Worm (Caenorhabditis elegans): ENCODE data around the gene T28D6.4.
A peak's percentile ranks its signal among the peaks of the same experiment; 100 is the strongest.

T28D6.4 gene

ce11 chrIII:11336072-11336471 is 24.2 kb upstream of the T28D6.4 start:
- no peak for TF ChIP-seq tbx-2 (tag; optimal IDR thresholded peaks at IDR 0.05)
- no peak for TF ChIP-seq ama-1 (optimal IDR thresholded peaks at IDR 0.05)
- no peak for TF ChIP-seq unc-130 (tag; optimal IDR thresholded peaks at IDR 0.05)
- TF ChIP-seq ces-1 (GFP tag; optimal IDR thresholded peaks at IDR 0.05), result no peak
- no peak for TF ChIP-seq nhr-85 (tag)
- TF ChIP-seq sup-37 (GFP tag; optimal IDR thresholded peaks at IDR 0.05), result no peak
- no peak for TF ChIP-seq lin-39 (tag; optimal IDR thresholded peaks at IDR 0.05)
- TF ChIP-seq ztf-11 (tag; optimal IDR thresholded peaks at IDR 0.05), result no peak
- no peak for TF ChIP-seq sptf-1 (tag; optimal IDR thresholded peaks at IDR 0.05)
- no peak for TF ChIP-seq hlh-17 (GFP tag; optimal IDR thresholded peaks at IDR 0.05; ENCODE audit: borderline replicate concordance)
- TF ChIP-seq isw-1 (GFP tag; IDR thresholded peaks at IDR 0.05), result no peak
- no peak for TF ChIP-seq egl-27 (tag; optimal IDR thresholded peaks at IDR 0.05)
- TF ChIP-seq rnt-1 (tag; optimal IDR thresholded peaks at IDR 0.05), result no peak
- TF ChIP-seq lin-13 (GFP tag; optimal IDR thresholded peaks at IDR 0.05), result no peak
- TF ChIP-seq hlh-4 (tag; optimal IDR thresholded peaks at IDR 0.05), result no peak
- no peak for TF ChIP-seq fkh-10 (GFP tag; optimal IDR thresholded peaks at IDR 0.05)
- TF ChIP-seq ztf-4 (tag; optimal IDR thresholded peaks at IDR 0.05), result no peak
- peak in 2 of 3 experiments; percentile 4 to 50 for TF ChIP-seq ceh-82 (tag; optimal IDR thresholded peaks at IDR 0.05)
- TF ChIP-seq aly-2 (tag; optimal IDR thresholded peaks at IDR 0.05), result no peak
- no peak for TF ChIP-seq alr-1 (tag; optimal IDR thresholded peaks at IDR 0.05; ENCODE audit: borderline replicate concordance)
- no peak for TF ChIP-seq ceh-90 (tag; optimal IDR thresholded peaks at IDR 0.05)
- TF ChIP-seq swsn-7 (tag; optimal IDR thresholded peaks at IDR 0.05), result no peak
- no peak for TF ChIP-seq mab-9 (GFP tag; IDR thresholded peaks at IDR 0.05)
- no peak for TF ChIP-seq C16A3.4 (tag; optimal IDR thresholded peaks at IDR 0.05)
- no peak for TF ChIP-seq dpl-1 (GFP tag; optimal IDR thresholded peaks at IDR 0.05)
- TF ChIP-seq lsy-2 (tag; optimal IDR thresholded peaks at IDR 0.05), result peak in 1 of 2 experiments; percentile 17
- no peak for TF ChIP-seq fos-1 (tag; optimal IDR thresholded peaks at IDR 0.05)
- no peak for TF ChIP-seq xbp-1 (tag; optimal IDR thresholded peaks at IDR 0.05)
- no peak for TF ChIP-seq efl-3 (GFP tag; optimal IDR thresholded peaks at IDR 0.05)
- TF ChIP-seq unc-30 (tag; optimal IDR thresholded peaks at IDR 0.05), result no peak
- no peak for TF ChIP-seq pqm-1 (tag; optimal IDR thresholded peaks at IDR 0.05)
- no peak for TF ChIP-seq nhr-47 (tag; optimal IDR thresholded peaks at IDR 0.05)
- TF ChIP-seq hpl-2 (GFP tag; optimal IDR thresholded peaks at IDR 0.05), result no peak
- TF ChIP-seq Y116A8C.19 (tag; optimal IDR thresholded peaks at IDR 0.05; ENCODE audit: borderline replicate concordance), result no peak
- no peak for TF ChIP-seq egl-13 (tag; optimal IDR thresholded peaks at IDR 0.05)
- TF ChIP-seq unc-86 (tag; optimal IDR thresholded peaks at IDR 0.05), result peak; percentile 29
- TF ChIP-seq lin-14 (GFP tag; optimal IDR thresholded peaks at IDR 0.05), result peak; percentile 77
- no peak for TF ChIP-seq efl-1 (optimal IDR thresholded peaks at IDR 0.05)
- TF ChIP-seq efl-1 (GFP tag; optimal IDR thresholded peaks at IDR 0.05 in 1 of 2), result peak in 1 of 2 experiments; percentile 84
- no peak for TF ChIP-seq nhr-237 (tag; optimal IDR thresholded peaks at IDR 0.05)
- no peak for TF ChIP-seq lir-3 (tag; optimal IDR thresholded peaks at IDR 0.05; ENCODE audit: poor library complexity)

DNA sequence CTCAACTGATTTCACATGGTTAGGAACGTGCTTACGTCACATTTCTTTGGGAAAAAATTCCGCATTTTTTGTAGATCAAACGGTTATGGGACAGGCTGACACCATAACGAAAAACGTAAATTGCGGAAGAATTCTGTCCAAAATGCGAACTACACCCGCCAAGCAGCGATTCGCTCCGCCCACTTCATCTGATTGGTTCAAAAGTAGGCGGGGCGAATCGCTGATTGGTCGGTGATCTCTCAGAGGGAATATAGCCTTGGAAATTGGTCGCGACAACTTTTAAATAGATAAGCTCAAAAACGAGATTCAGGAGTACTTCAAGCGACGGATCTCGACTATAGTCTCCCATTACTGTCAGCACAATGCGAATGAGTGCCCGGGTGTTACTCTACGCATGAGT is 22.6 kb upstream of the T28D6.4 start:
- no peak for TF ChIP-seq fkh-4 (tag; optimal IDR thresholded peaks at IDR 0.05; ENCODE audit: borderline replicate concordance)
- no peak for TF ChIP-seq nhr-71 (tag; optimal IDR thresholded peaks at IDR 0.05)
- TF ChIP-seq Y116A8C.19 (tag; optimal IDR thresholded peaks at IDR 0.05; ENCODE audit: borderline replicate concordance), result no peak
- no peak for TF ChIP-seq unc-86 (tag; optimal IDR thresholded peaks at IDR 0.05)
- TF ChIP-seq isw-1 (GFP tag; IDR thresholded peaks at IDR 0.05), result no peak
- no peak for TF ChIP-seq ces-1 (GFP tag; optimal IDR thresholded peaks at IDR 0.05)
- no peak for TF ChIP-seq grh-1 (GFP tag; IDR thresholded peaks at IDR 0.05)
- TF ChIP-seq mep-1 (tag; optimal IDR thresholded peaks at IDR 0.05), result no peak
- TF ChIP-seq hpl-2 (GFP tag; optimal IDR thresholded peaks at IDR 0.05), result no peak
- no peak for TF ChIP-seq dsc-1 (tag; optimal IDR thresholded peaks at IDR 0.05)
- no peak for TF ChIP-seq lin-14 (GFP tag; optimal IDR thresholded peaks at IDR 0.05)

Data from whole organism, L1 larva.